Worm (Caenorhabditis elegans) whole organism, young adult: Measurements from ENCODE around the gene col-93.

ENCODE experiments used
- ccch-3 ChIP-seq: fragments of 200-800 bp; sonication (Bioruptor generic); optimal IDR thresholded peaks from 2 replicates; lab custom pipeline; 2018; ENCODE audit warnings: mild to moderate bottlenecking, missing genetic modification characterization, missing compliant biosample characterization
- zim-3 ChIP-seq: sonication (generic microtip); optimal IDR thresholded peaks from 2 replicates; lab custom pipeline; 2017; ENCODE audit warnings: mild to moderate bottlenecking, missing genetic modification characterization, moderate library complexity, missing compliant biosample characterization

DNA sequence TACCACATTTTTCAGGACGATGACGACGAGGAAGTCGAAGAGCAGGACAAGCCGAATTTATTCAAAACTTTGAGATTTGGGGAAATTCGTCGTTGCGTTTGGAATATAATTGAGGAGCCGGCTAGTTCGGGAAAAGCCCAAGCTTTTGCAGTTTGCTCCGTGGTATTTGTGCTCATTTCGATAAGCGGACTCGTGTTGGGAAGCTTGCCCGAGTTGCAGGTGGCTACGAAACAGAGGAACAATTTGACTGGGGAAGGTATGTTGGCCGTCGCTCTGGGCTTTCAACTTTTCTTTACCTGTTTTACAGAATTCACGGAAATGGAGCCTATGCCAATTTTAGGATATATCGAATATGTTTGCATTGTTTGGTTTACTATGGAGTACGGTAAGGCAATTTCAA lies 36.9 kb upstream of the col-93 start:
- TF ChIP-seq zim-3 (tag; lab: Kevin White, UChicago) (no peak), ccch-3 (no peak)
